Fruit fly (Drosophila melanogaster) whole organism, embryonic: ENCODE results near the gene Pif1B.

ENCODE experiments used
- ATbp ChIP-seq: fragments of 200-800 bp; sonication (Bioruptor generic); optimal IDR thresholded peaks from 2 replicates; lab custom pipeline; 2017; ENCODE audit warnings: missing biosample characterization, mild to moderate bottlenecking, missing genetic modification characterization, missing genetic modification reagents
- Ada2b ChIP-seq: fragments of 200-800 bp; sonication (Bioruptor generic); IDR thresholded peaks from 2 replicates; pipeline ENCODE4 v1.3.6; 2022; ENCODE audit warnings: missing biosample characterization, missing genetic modification characterization
- Antp ChIP-seq: fragments of 200-800 bp; sonication (Bioruptor generic); optimal IDR thresholded peaks from 3 replicates; lab custom pipeline; 2016; ENCODE audit warnings: missing biosample characterization, missing genetic modification characterization
- BtbVII ChIP-seq: fragments of 200-800 bp; sonication (Bioruptor generic); optimal IDR thresholded peaks from 3 replicates; lab custom pipeline; 2017; ENCODE audit warnings: missing biosample characterization, mild to moderate bottlenecking, missing genetic modification characterization
- C15 ChIP-seq: fragments of 200-800 bp; sonication (Bioruptor generic); IDR thresholded peaks from 3 replicates; pipeline ENCODE4 v1.3.6; 2022; ENCODE audit warnings: missing biosample characterization, missing genetic modification characterization
- CG10979 ChIP-seq: fragments of 200-800 bp; sonication (Bioruptor generic); optimal IDR thresholded peaks from 2 replicates; lab custom pipeline; 2018; ENCODE audit warnings: missing biosample characterization, mild to moderate bottlenecking, missing genetic modification characterization, moderate library complexity
- CG1529 ChIP-seq: fragments of 200-800 bp; sonication (Bioruptor generic); optimal IDR thresholded peaks from 3 replicates; lab custom pipeline; 2018; ENCODE audit warnings: missing biosample characterization, missing genetic modification characterization
- CG1602 ChIP-seq: fragments of 200-800 bp; sonication (Bioruptor generic); optimal IDR thresholded peaks from 3 replicates; lab custom pipeline; 2016; ENCODE audit warnings: missing biosample characterization, missing genetic modification characterization
- CG2875 ChIP-seq: fragments of 200-800 bp; sonication (Bioruptor generic); optimal IDR thresholded peaks from 2 replicates; lab custom pipeline; 2017; ENCODE audit warnings: missing biosample characterization, mild to moderate bottlenecking, missing genetic modification characterization, missing genetic modification reagents
- CG3065 ChIP-seq: fragments of 200-800 bp; sonication (Bioruptor generic); optimal IDR thresholded peaks from 2 replicates; lab custom pipeline; 2016; ENCODE audit warnings: missing biosample characterization, missing genetic modification characterization
- CG4820 ChIP-seq: fragments of 200-800 bp; sonication (Bioruptor generic); optimal IDR thresholded peaks from 3 replicates; lab custom pipeline; 2016; ENCODE audit warnings: missing biosample characterization, missing genetic modification characterization
- CG6765 ChIP-seq: fragments of 200-800 bp; sonication (Bioruptor generic); optimal IDR thresholded peaks from 3 replicates; lab custom pipeline; 2017; ENCODE audit warnings: missing biosample characterization, mild to moderate bottlenecking, missing genetic modification characterization
- CG7745 ChIP-seq: fragments of 200-800 bp; sonication (Bioruptor generic); optimal IDR thresholded peaks from 2 replicates; lab custom pipeline; 2018; ENCODE audit warnings: missing biosample characterization, mild to moderate bottlenecking, missing genetic modification characterization, moderate library complexity
- CG8388 ChIP-seq: fragments of 200-800 bp; sonication (Bioruptor generic); optimal IDR thresholded peaks from 2 replicates; lab custom pipeline; 2019; ENCODE audit warnings: missing biosample characterization, mild to moderate bottlenecking, missing genetic modification characterization, moderate library complexity
- CG8765 ChIP-seq: fragments of 200-800 bp; sonication (Bioruptor generic); IDR thresholded peaks from 2 replicates; pipeline ENCODE4 v1.3.6; 2022; ENCODE audit warnings: missing biosample characterization, missing genetic modification characterization
- CG8924 ChIP-seq: fragments of 200-800 bp; optimal IDR thresholded peaks from 3 replicates; lab custom pipeline; 2019; ENCODE audit warnings: missing biosample characterization, mild to moderate bottlenecking, missing genetic modification characterization, moderate library complexity
- CG9932 ChIP-seq: fragments of 200-800 bp; sonication (Bioruptor generic); IDR thresholded peaks from 2 replicates; pipeline ENCODE4 v1.3.6; 2022; ENCODE audit warnings: missing biosample characterization, missing genetic modification characterization
- Ets97D ChIP-seq: fragments of 200-800 bp; sonication (Bioruptor generic); optimal IDR thresholded peaks from 3 replicates; lab custom pipeline; 2016; ENCODE audit warnings: missing biosample characterization, missing genetic modification characterization
- Fer1 ChIP-seq: fragments of 200-800 bp; sonication (Bioruptor generic); optimal IDR thresholded peaks from 2 replicates; lab custom pipeline; 2017; ENCODE audit warnings: missing biosample characterization, mild to moderate bottlenecking, missing genetic modification characterization
- Fer2 ChIP-seq: fragments of 200-800 bp; sonication (Bioruptor generic); optimal IDR thresholded peaks from 2 replicates; lab custom pipeline; 2018; ENCODE audit warnings: missing biosample characterization, mild to moderate bottlenecking, missing genetic modification characterization, moderate library complexity
- Gug ChIP-seq: fragments of 200-800 bp; sonication (Bioruptor generic); IDR thresholded peaks from 4 replicates; pipeline ENCODE4 v1.3.6; 2022; ENCODE audit warnings: missing biosample characterization, missing genetic modification characterization
- HmgZ ChIP-seq: fragments of 200-800 bp; sonication (Bioruptor generic); optimal IDR thresholded peaks from 2 replicates; lab custom pipeline; 2018; ENCODE audit warnings: missing biosample characterization, mild to moderate bottlenecking, missing genetic modification characterization
- Hr39 ChIP-seq: fragments of >200 bp; optimal IDR thresholded peaks from 2 replicates; lab custom pipeline; 2017
- Med ChIP-seq: fragments of 200-800 bp; sonication (Bioruptor generic); peaks from one replicate; lab custom pipeline; 2016; ENCODE audit warnings: missing biosample characterization, missing genetic modification characterization, mild to moderate bottlenecking, inconsistent platforms, moderate library complexity
- NC2β ChIP-seq: fragments of 200-800 bp; sonication (Bioruptor generic); optimal IDR thresholded peaks from 2 replicates; lab custom pipeline; 2016; ENCODE audit warnings: missing biosample characterization, missing genetic modification characterization
- NFAT ChIP-seq: fragments of 200-800 bp; sonication (Bioruptor generic); IDR thresholded peaks from 2 replicates; pipeline ENCODE4 v1.3.6; 2022; ENCODE audit warnings: missing biosample characterization, missing genetic modification characterization
- NfI ChIP-seq: fragments of 200-800 bp; sonication (Bioruptor generic); optimal IDR thresholded peaks from 3 replicates; lab custom pipeline; 2018; ENCODE audit warnings: missing biosample characterization, mild to moderate bottlenecking, missing genetic modification characterization, moderate library complexity
- Optix ChIP-seq: fragments of 200-800 bp; sonication (Bioruptor generic); IDR thresholded peaks from 3 replicates; pipeline ENCODE4 v1.3.6; 2022; ENCODE audit warnings: missing biosample characterization, missing genetic modification characterization
- Side ChIP-seq: fragments of 200-800 bp; sonication (Bioruptor generic); optimal IDR thresholded peaks from 2 replicates; lab custom pipeline; 2016; ENCODE audit warnings: missing biosample characterization, missing genetic modification characterization
- Tbp ChIP-seq: fragments of >200 bp; optimal IDR thresholded peaks from 2 replicates; lab custom pipeline; 2018; ENCODE audit warnings: missing biosample characterization, missing genetic modification characterization
- Trl ChIP-seq, 3 experiments: fragments of >200 bp in 2 of 3; fragments of 200-800 bp in 1 of 3; sonication (Bioruptor generic) in 1 of 3; optimal IDR thresholded peaks; 2 replicates in 1 of 3; 3 replicates in 2 of 3; lab custom pipeline; 2016 to 2017; ENCODE audit warnings: missing biosample characterization in 1 of 3, missing genetic modification characterization in 1 of 3
- Xrp1 ChIP-seq: fragments of 200-800 bp; sonication (Bioruptor generic); IDR thresholded peaks from 2 replicates; pipeline ENCODE4 v1.3.6; 2022; ENCODE audit warnings: missing biosample characterization, missing genetic modification characterization
- al ChIP-seq: fragments of 200-800 bp; sonication (Bioruptor generic); IDR thresholded peaks from 2 replicates; pipeline ENCODE4 v1.3.6; 2022; ENCODE audit warnings: missing biosample characterization, missing genetic modification characterization
- chn ChIP-seq: fragments of 200-800 bp; sonication (Bioruptor generic); optimal IDR thresholded peaks from 2 replicates; lab custom pipeline; 2016; ENCODE audit warnings: missing biosample characterization, missing genetic modification characterization
- croc ChIP-seq: fragments of 200-800 bp; sonication (Bioruptor generic); conservative IDR thresholded peaks from 3 replicates; pipeline ENCODE4 v1.3.6; 2022; ENCODE audit warnings: missing biosample characterization, missing genetic modification characterization
- danr ChIP-seq: fragments of 200-800 bp; sonication (Bioruptor generic); IDR thresholded peaks from 2 replicates; pipeline ENCODE4 v1.3.6; 2022; ENCODE audit warnings: missing biosample characterization, missing genetic modification characterization
- ftz-f1 ChIP-seq: fragments of 200-800 bp; sonication (Bioruptor generic); optimal IDR thresholded peaks from 2 replicates; lab custom pipeline; 2016; ENCODE audit warnings: missing biosample characterization, missing genetic modification characterization
- gt ChIP-seq: fragments of 200-800 bp; sonication (Bioruptor generic); IDR thresholded peaks from 2 replicates; pipeline ENCODE4 v1.3.6; 2022; ENCODE audit warnings: missing biosample characterization, missing genetic modification characterization
- insv ChIP-seq, 2 experiments: fragments of 200-800 bp; sonication (Bioruptor generic); optimal IDR thresholded peaks; 3 replicates each; lab custom pipeline; 2016 to 2018; ENCODE audit warnings: missing biosample characterization in 2 of 2, missing genetic modification characterization in 2 of 2
- klu ChIP-seq: fragments of 200-800 bp; sonication (Bioruptor generic); IDR thresholded peaks from 2 replicates; pipeline ENCODE4 v1.3.6; 2022; ENCODE audit warnings: missing biosample characterization, missing genetic modification characterization
- kni ChIP-seq: fragments of 200-800 bp; sonication (Bioruptor generic); optimal IDR thresholded peaks from 3 replicates; lab custom pipeline; 2017; ENCODE audit warnings: mild to moderate bottlenecking, missing biosample characterization, missing genetic modification reagents, missing genetic modification characterization
- nmo ChIP-seq: fragments of 200-800 bp; sonication (Bioruptor generic); optimal IDR thresholded peaks from 2 replicates; lab custom pipeline; 2018; ENCODE audit warnings: missing biosample characterization, mild to moderate bottlenecking, missing genetic modification characterization, moderate library complexity
- pan ChIP-seq, 4 experiments: fragments of >200 bp in 3 of 4; fragments of 200-800 bp in 1 of 4; sonication (Bioruptor generic) in 1 of 4; optimal IDR thresholded peaks in 3 of 4; IDR thresholded peaks in 1 of 4; 2 replicates each; pipeline versions ENCODE4 v1.3.6 to Lab custom; 2017 to 2022; ENCODE audit warnings: missing biosample characterization in 2 of 4, missing genetic modification characterization in 2 of 4, mixed read lengths in 1 of 4
- pb ChIP-seq: fragments of 200-800 bp; sonication (Bioruptor generic); optimal IDR thresholded peaks from 3 replicates; lab custom pipeline; 2016; ENCODE audit warnings: missing biosample characterization, missing genetic modification characterization
- pho ChIP-seq: fragments of 200-800 bp; sonication (Bioruptor generic); optimal IDR thresholded peaks from 2 replicates; lab custom pipeline; 2016; ENCODE audit warnings: missing biosample characterization, missing genetic modification characterization
- sd ChIP-seq: fragments of 200-800 bp; sonication (Bioruptor generic); optimal IDR thresholded peaks from 3 replicates; lab custom pipeline; 2018; ENCODE audit warnings: missing biosample characterization, mild to moderate bottlenecking, missing genetic modification characterization, moderate library complexity
- sima ChIP-seq: fragments of 200-800 bp; sonication (Bioruptor generic); optimal IDR thresholded peaks from 2 replicates; lab custom pipeline; 2016; ENCODE audit warnings: missing biosample characterization, missing genetic modification characterization
- tgo ChIP-seq: fragments of 200-800 bp; sonication (Bioruptor generic); IDR thresholded peaks from 3 replicates; pipeline ENCODE4 v1.3.6; 2022; ENCODE audit warnings: missing biosample characterization, missing genetic modification characterization
- vnd ChIP-seq: fragments of 200-800 bp; sonication (Bioruptor generic); IDR thresholded peaks from 3 replicates; pipeline ENCODE4 v1.3.6; 2022; ENCODE audit warnings: missing biosample characterization, missing genetic modification characterization; ENCODE audit not compliant: partially characterized antibody
- z ChIP-seq: fragments of 200-800 bp; sonication (Bioruptor generic); IDR thresholded peaks from 3 replicates; pipeline ENCODE4 v1.3.6; 2022; ENCODE audit warnings: missing biosample characterization, missing genetic modification characterization

Gene Pif1B

DNA sequence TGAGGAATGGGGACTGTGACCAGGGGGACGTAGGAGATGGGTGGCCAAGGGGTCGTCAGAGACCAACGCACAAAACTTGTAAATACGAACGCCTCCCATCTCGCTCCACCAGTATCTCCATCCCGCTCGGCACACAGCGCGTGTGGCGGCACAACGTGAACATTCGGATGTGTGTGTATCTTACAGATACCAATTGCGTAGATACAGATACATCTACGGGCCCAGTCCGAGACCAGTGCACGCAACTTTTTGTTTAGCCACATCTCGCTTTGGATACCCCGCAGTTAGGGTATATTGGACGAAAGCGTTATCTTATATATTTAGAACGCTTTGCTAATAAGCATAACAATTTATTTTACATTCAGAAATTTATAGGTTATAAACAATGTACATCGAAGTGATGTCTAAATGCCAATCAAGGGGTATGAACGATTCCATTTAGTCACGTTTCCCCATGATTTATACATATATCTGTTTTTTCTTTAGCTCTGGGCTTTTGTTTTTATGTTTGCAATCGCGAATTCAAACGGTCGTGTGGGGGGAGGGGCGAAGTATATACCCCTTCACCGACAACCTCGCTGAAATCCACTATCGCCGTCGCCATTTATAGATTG lies 10.5 kb upstream of the Pif1B start (continued):
- TF ChIP-seq croc (GFP tag; lab: Robert Waterston, UW) = peak; percentile 96
- TF ChIP-seq gt = peak; percentile 91
- TF ChIP-seq sima (GFP tag; lab: Kevin White, UChicago) = peak; percentile 96
- peak; percentile 99 for TF ChIP-seq chn (GFP tag; lab: Kevin White, UChicago)
- TF ChIP-seq C15 (GFP tag; lab: Robert Waterston, UW) = peak; percentile 98
- TF ChIP-seq danr (GFP tag; lab: Robert Waterston, UW) = peak; percentile 98
- TF ChIP-seq CG8765 (GFP tag; lab: Robert Waterston, UW) = peak; percentile 95
- TF ChIP-seq CG10979 (tag; lab: Kevin White, UChicago) = peak; percentile 98
- TF ChIP-seq al (GFP tag; lab: Robert Waterston, UW) = peak; percentile 99
- peak; percentile 98 for TF ChIP-seq Xrp1 (GFP tag; lab: Robert Waterston, UW)
- TF ChIP-seq kni (GFP tag; lab: Kevin White, UChicago) = peak; percentile 94
- TF ChIP-seq insv (GFP tag; optimal IDR thresholded peaks at IDR 0.05; lab: Kevin White, UChicago) = peak; percentile 69 to 77
- TF ChIP-seq CG3065 (GFP tag; lab: Kevin White, UChicago) = peak; percentile 95
- TF ChIP-seq CG9932 (GFP tag; lab: Robert Waterston, UW) = peak; percentile 99
- TF ChIP-seq vnd (GFP tag; lab: Robert Waterston, UW) = no peak
- TF ChIP-seq Gug = peak; percentile 98
- peak; percentile 96 for TF ChIP-seq sd
- peak; percentile 99 for TF ChIP-seq Ada2b (GFP tag; lab: Robert Waterston, UW)
- peak; percentile 99 for TF ChIP-seq tgo (GFP tag; lab: Robert Waterston, UW)
- TF ChIP-seq pan (optimal IDR thresholded peaks at IDR 0.05; lab: Kevin White, UChicago) = no peak
- peak in 1 of 2 experiments; percentile 99 for TF ChIP-seq pan (GFP tag; optimal IDR thresholded peaks at IDR 0.05 in 1 of 2, IDR thresholded peaks at IDR 0.05 in 1 of 2)
- peak; percentile 98 for TF ChIP-seq CG1529 (GFP tag; lab: Kevin White, UChicago)
- TF ChIP-seq CG8924 (tag; lab: Kevin White, UChicago) = peak; percentile 99
- peak; percentile 91 for TF ChIP-seq ftz-f1 (GFP tag; lab: Kevin White, UChicago)
- TF ChIP-seq CG4820 (GFP tag; lab: Kevin White, UChicago) = peak; percentile 98
- peak; percentile 98 for TF ChIP-seq CG2875
- TF ChIP-seq Optix = peak; percentile 97
- TF ChIP-seq NFAT (GFP tag; lab: Robert Waterston, UW) = peak; percentile 99
- TF ChIP-seq Med (GFP tag; lab: Kevin White, UChicago) = peak; percentile 100
- TF ChIP-seq ATbp = peak; percentile 98
- peak; percentile 97 for TF ChIP-seq klu (GFP tag; lab: Robert Waterston, UW)
- peak; percentile 99 for TF ChIP-seq Fer1 (GFP tag; lab: Kevin White, UChicago)
- TF ChIP-seq CG8388 = peak; percentile 97
- peak; percentile 99 for TF ChIP-seq NfI (GFP tag; lab: Kevin White, UChicago)
- no peak for TF ChIP-seq Hr39 (lab: Kevin White, UChicago)
- TF ChIP-seq Trl (optimal IDR thresholded peaks at IDR 0.05; lab: Kevin White, UChicago) = no peak
- peak; percentile 99 for TF ChIP-seq Trl (GFP tag; optimal IDR thresholded peaks at IDR 0.05; lab: Kevin White, UChicago)
- peak; percentile 75; the same call in 2 of the 3 replicates for TF ChIP-seq z
- TF ChIP-seq CG7745 (tag; lab: Kevin White, UChicago) = peak; percentile 89
- TF ChIP-seq NC2β (GFP tag; lab: Kevin White, UChicago) = peak; percentile 98
- peak; percentile 98 for TF ChIP-seq Fer2 (tag; lab: Kevin White, UChicago)
- peak; percentile 98 for TF ChIP-seq CG1602 (GFP tag; lab: Kevin White, UChicago)
- TF ChIP-seq Side (GFP tag; lab: Kevin White, UChicago) = peak; percentile 99
- TF ChIP-seq BtbVII (GFP tag; lab: Kevin White, UChicago) = peak; percentile 99
- peak; percentile 99 for TF ChIP-seq HmgZ (tag; lab: Kevin White, UChicago)
- TF ChIP-seq pho (GFP tag; lab: Kevin White, UChicago) = peak; percentile 99
- peak; percentile 98 for TF ChIP-seq Antp (GFP tag; lab: Kevin White, UChicago)
- no peak for TF ChIP-seq Tbp
- peak; percentile 97 for TF ChIP-seq pb
- peak; percentile 98 for TF ChIP-seq CG6765 (GFP tag; lab: Kevin White, UChicago)
- TF ChIP-seq Ets97D (GFP tag; lab: Kevin White, UChicago) = peak; percentile 93
- peak; percentile 99 for TF ChIP-seq nmo (GFP tag; lab: Kevin White, UChicago)
